Worm (Caenorhabditis elegans) whole organism, late embryonic: ENCODE data around the gene irld-47.

Source experiments
- K09A11.1 ChIP-seq: sonication (generic microtip); optimal IDR thresholded peaks from 2 replicates; lab custom pipeline; 2017; ENCODE audit warnings: antibody characterized with exemption, mild to moderate bottlenecking, missing genetic modification characterization, missing compliant biosample characterization; ENCODE audit not compliant: insufficient read depth
- ahr-1 ChIP-seq: sonication (generic microtip); optimal IDR thresholded peaks from 2 replicates; lab custom pipeline; 2016; ENCODE audit warnings: missing genetic modification characterization, missing compliant biosample characterization
- ama-1 ChIP-seq: fragments of 150-350 bp; optimal IDR thresholded peaks from 2 replicates; lab custom pipeline; 2014
- ceh-19 ChIP-seq: fragments of 200-800 bp; sonication (Bioruptor generic); optimal IDR thresholded peaks from 2 replicates; lab custom pipeline; 2018; ENCODE audit warnings: mild to moderate bottlenecking, missing genetic modification characterization, missing compliant biosample characterization
- ceh-30 ChIP-seq: fragments of 150-350 bp; optimal IDR thresholded peaks from 2 replicates; lab custom pipeline; 2014; ENCODE audit warnings: missing biosample characterization, missing genetic modification characterization
- hlh-13 ChIP-seq: fragments of 200-800 bp; sonication (Bioruptor generic); optimal IDR thresholded peaks from 2 replicates; lab custom pipeline; 2018; ENCODE audit warnings: mild to moderate bottlenecking, missing genetic modification characterization, missing compliant biosample characterization
- nfya-1 ChIP-seq: sonication (generic microtip); optimal IDR thresholded peaks from 2 replicates; lab custom pipeline; 2017; ENCODE audit warnings: missing genetic modification characterization, mild to moderate bottlenecking, missing compliant biosample characterization, antibody characterized with exemption, moderate library complexity
- pha-4 ChIP-seq: fragments of 150-350 bp; optimal IDR thresholded peaks from 2 replicates; lab custom pipeline; 2018; ENCODE audit warnings: missing biosample characterization, missing genetic modification reagents, missing genetic modification characterization
- unc-55 ChIP-seq: sonication (generic microtip); optimal IDR thresholded peaks from 2 replicates; lab custom pipeline; 2017; ENCODE audit warnings: missing biosample characterization, missing genetic modification reagents, missing genetic modification characterization
- unc-86 ChIP-seq: sonication (generic microtip); optimal IDR thresholded peaks from 2 replicates; lab custom pipeline; 2016; ENCODE audit warnings: missing genetic modification characterization, missing compliant biosample characterization

DNA sequence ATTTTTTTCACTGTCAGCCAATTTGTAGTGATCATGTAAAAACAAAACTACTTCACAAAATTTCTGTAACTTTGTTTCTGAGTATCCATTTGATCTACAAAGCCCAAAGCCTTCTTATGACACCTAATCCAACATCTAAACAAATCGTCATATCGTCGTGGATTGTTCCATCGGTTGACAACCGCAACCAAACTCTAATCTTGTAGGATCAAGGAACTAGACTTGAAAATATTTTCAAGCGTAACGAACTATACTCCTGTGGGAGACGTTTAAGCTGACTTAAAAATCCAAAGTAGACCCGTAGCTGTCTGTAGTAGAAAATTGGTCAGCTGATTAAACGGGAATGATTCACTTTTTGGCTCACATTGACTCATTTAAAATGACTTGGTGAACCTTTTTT lies 7.3 kb upstream of the irld-47 start:
- no peak for TF ChIP-seq K09A11.1 (tag; lab: Kevin White, UChicago)
- TF ChIP-seq ceh-30, result no peak
- TF ChIP-seq pha-4 (tag; lab: Kevin White, UChicago), result no peak
- no peak for TF ChIP-seq unc-86
- no peak for TF ChIP-seq nfya-1 (tag; lab: Kevin White, UChicago)
- no peak for TF ChIP-seq unc-55 (GFP tag; lab: Kevin White, UChicago)
- TF ChIP-seq ceh-19 (GFP tag; lab: Kevin White, UChicago), result no peak
- no peak for TF ChIP-seq ama-1
- TF ChIP-seq hlh-13 (GFP tag; lab: Kevin White, UChicago), result no peak
- TF ChIP-seq ahr-1, result no peak
